Fruit fly (Drosophila melanogaster) whole organism, embryonic: ENCODE results near the gene CG1463.

Experiments used
- Atf3 ChIP-seq: fragments of 200-800 bp; sonication (Bioruptor generic); optimal IDR thresholded peaks from 3 replicates; lab custom pipeline; 2016; ENCODE audit warnings: missing biosample characterization, missing genetic modification characterization
- BtbVII ChIP-seq: fragments of 200-800 bp; sonication (Bioruptor generic); optimal IDR thresholded peaks from 3 replicates; lab custom pipeline; 2017; ENCODE audit warnings: missing biosample characterization, mild to moderate bottlenecking, missing genetic modification characterization
- CG1024 ChIP-seq: fragments of 200-800 bp; sonication (Bioruptor generic); IDR thresholded peaks from 2 replicates; pipeline ENCODE4 v1.3.6; 2022; ENCODE audit warnings: missing biosample characterization, missing genetic modification characterization
- CG10979 ChIP-seq: fragments of 200-800 bp; sonication (Bioruptor generic); optimal IDR thresholded peaks from 2 replicates; lab custom pipeline; 2018; ENCODE audit warnings: missing biosample characterization, mild to moderate bottlenecking, missing genetic modification characterization, moderate library complexity
- CG11093 ChIP-seq: fragments of 200-800 bp; sonication (Bioruptor generic); IDR thresholded peaks from 3 replicates; pipeline ENCODE4 v1.3.6; 2022; ENCODE audit warnings: missing biosample characterization, missing genetic modification characterization
- CG11560 ChIP-seq: fragments of 200-800 bp; sonication (Bioruptor generic); IDR thresholded peaks from 3 replicates; pipeline ENCODE4 v1.3.6; 2022; ENCODE audit warnings: missing biosample characterization, missing genetic modification characterization
- CG12299 ChIP-seq: fragments of 200-800 bp; sonication (Bioruptor generic); optimal IDR thresholded peaks from 2 replicates; lab custom pipeline; 2018; ENCODE audit warnings: missing biosample characterization, mild to moderate bottlenecking, missing genetic modification characterization
- CG14441 ChIP-seq: fragments of 200-800 bp; sonication (Bioruptor generic); IDR thresholded peaks from 2 replicates; pipeline ENCODE4 v1.3.6; 2022; ENCODE audit warnings: missing biosample characterization, missing genetic modification characterization
- CG15479 ChIP-seq: fragments of 200-800 bp; sonication (Bioruptor generic); optimal IDR thresholded peaks from 3 replicates; lab custom pipeline; 2019; ENCODE audit warnings: missing biosample characterization, mild to moderate bottlenecking, missing genetic modification characterization, moderate library complexity
- CG1603 ChIP-seq: fragments of 200-800 bp; sonication (Bioruptor generic); optimal IDR thresholded peaks from 2 replicates; lab custom pipeline; 2019; ENCODE audit warnings: missing biosample characterization, mild to moderate bottlenecking, missing genetic modification characterization, moderate library complexity
- CG17186 ChIP-seq: fragments of 200-800 bp; sonication (Bioruptor generic); optimal IDR thresholded peaks from 3 replicates; lab custom pipeline; 2017; ENCODE audit warnings: missing biosample characterization, missing genetic modification reagents, missing genetic modification characterization
- CG17385 ChIP-seq: fragments of 200-800 bp; sonication (Bioruptor generic); optimal IDR thresholded peaks from 3 replicates; lab custom pipeline; 2018; ENCODE audit warnings: missing biosample characterization, mild to moderate bottlenecking, missing genetic modification characterization
- CG17568 ChIP-seq: fragments of 200-800 bp; sonication (Bioruptor generic); optimal IDR thresholded peaks from 2 replicates; lab custom pipeline; 2018; ENCODE audit warnings: missing biosample characterization, mild to moderate bottlenecking, missing genetic modification characterization, moderate library complexity
- CG2889 ChIP-seq: fragments of 200-800 bp; sonication (Bioruptor generic); IDR thresholded peaks from 3 replicates; pipeline ENCODE4 v1.3.6; 2022; ENCODE audit warnings: missing biosample characterization, missing genetic modification characterization
- CG30403 ChIP-seq: fragments of 200-800 bp; sonication (Bioruptor generic); optimal IDR thresholded peaks from 3 replicates; lab custom pipeline; 2016; ENCODE audit warnings: missing biosample characterization, missing genetic modification characterization
- CG4282 ChIP-seq: fragments of 200-800 bp; sonication (Bioruptor generic); optimal IDR thresholded peaks from 2 replicates; lab custom pipeline; 2016; ENCODE audit warnings: missing biosample characterization, missing genetic modification characterization
- CG4328 ChIP-seq: fragments of 200-800 bp; sonication (Bioruptor generic); optimal IDR thresholded peaks from 3 replicates; lab custom pipeline; 2017; ENCODE audit warnings: missing biosample characterization, missing genetic modification reagents, missing genetic modification characterization
- CG6765 ChIP-seq: fragments of 200-800 bp; sonication (Bioruptor generic); optimal IDR thresholded peaks from 3 replicates; lab custom pipeline; 2017; ENCODE audit warnings: missing biosample characterization, mild to moderate bottlenecking, missing genetic modification characterization
- CG7928 ChIP-seq: fragments of 200-800 bp; sonication (Bioruptor generic); optimal IDR thresholded peaks from 2 replicates; lab custom pipeline; 2017; ENCODE audit warnings: missing biosample characterization, mild to moderate bottlenecking, missing genetic modification characterization
- CG7963 ChIP-seq: fragments of 200-800 bp; sonication (Bioruptor generic); IDR thresholded peaks from 3 replicates; pipeline ENCODE4 v1.3.6; 2022; ENCODE audit warnings: missing biosample characterization, missing genetic modification characterization; ENCODE audit not compliant: partially characterized antibody
- CG9797 ChIP-seq: fragments of 200-800 bp; sonication (Bioruptor generic); optimal IDR thresholded peaks from 3 replicates; lab custom pipeline; 2018; ENCODE audit warnings: missing biosample characterization, mild to moderate bottlenecking, missing genetic modification characterization
- Dref ChIP-seq: fragments of 200-800 bp; sonication (Bioruptor generic); IDR thresholded peaks from 2 replicates; pipeline ENCODE4 v1.3.6; 2022; ENCODE audit warnings: missing biosample characterization, missing genetic modification characterization
- Gug ChIP-seq: fragments of 200-800 bp; sonication (Bioruptor generic); IDR thresholded peaks from 4 replicates; pipeline ENCODE4 v1.3.6; 2022; ENCODE audit warnings: missing biosample characterization, missing genetic modification characterization
- HmgD ChIP-seq: fragments of 200-800 bp; sonication (Bioruptor generic); optimal IDR thresholded peaks from 3 replicates; lab custom pipeline; 2016; ENCODE audit warnings: missing biosample characterization, missing genetic modification characterization
- Hr3 ChIP-seq: fragments of 200-800 bp; sonication (Bioruptor generic); optimal IDR thresholded peaks from 3 replicates; lab custom pipeline; 2016; ENCODE audit warnings: missing biosample characterization, missing genetic modification characterization
- Hr78 ChIP-seq, 2 experiments: fragments of 200-800 bp in 1 of 2; fragments of >200 bp in 1 of 2; sonication (Bioruptor generic) in 1 of 2; optimal IDR thresholded peaks; 2 replicates each; lab custom pipeline; 2017 to 2019; ENCODE audit warnings: missing biosample characterization in 2 of 2, missing genetic modification characterization in 2 of 2, mild to moderate bottlenecking in 1 of 2, moderate library complexity in 1 of 2
- Lpt ChIP-seq: fragments of >200 bp; optimal IDR thresholded peaks from 2 replicates; lab custom pipeline; 2018; ENCODE audit warnings: missing biosample characterization, missing genetic modification characterization
- Myb ChIP-seq: fragments of 200-800 bp; sonication (Bioruptor generic); optimal IDR thresholded peaks from 2 replicates; lab custom pipeline; 2016; ENCODE audit warnings: missing biosample characterization, missing genetic modification characterization
- Sry-δ ChIP-seq: fragments of 200-800 bp; sonication (Bioruptor generic); optimal IDR thresholded peaks from 2 replicates; lab custom pipeline; 2016; ENCODE audit warnings: missing biosample characterization, missing genetic modification characterization
- Xrp1 ChIP-seq: fragments of 200-800 bp; sonication (Bioruptor generic); IDR thresholded peaks from 2 replicates; pipeline ENCODE4 v1.3.6; 2022; ENCODE audit warnings: missing biosample characterization, missing genetic modification characterization
- ab ChIP-seq: fragments of 200-800 bp; sonication (Bioruptor generic); optimal IDR thresholded peaks from 2 replicates; lab custom pipeline; 2016; ENCODE audit warnings: missing biosample characterization, missing genetic modification characterization
- ase ChIP-seq: fragments of 200-800 bp; sonication (Bioruptor generic); IDR thresholded peaks from 3 replicates; pipeline ENCODE4 v1.3.6; 2022; ENCODE audit warnings: missing biosample characterization, missing genetic modification characterization
- bab2 ChIP-seq: fragments of 200-800 bp; sonication (Bioruptor generic); optimal IDR thresholded peaks from 2 replicates; lab custom pipeline; 2016; ENCODE audit warnings: missing biosample characterization, missing genetic modification characterization
- chif ChIP-seq, 2 experiments: fragments of 200-800 bp; sonication (Bioruptor generic); optimal IDR thresholded peaks; 3 replicates each; lab custom pipeline; 2016; ENCODE audit warnings: missing biosample characterization in 2 of 2, missing genetic modification characterization in 2 of 2
- chinmo ChIP-seq: fragments of 200-800 bp; sonication (Bioruptor generic); IDR thresholded peaks from 4 replicates; pipeline ENCODE4 v1.3.6; 2022; ENCODE audit warnings: missing biosample characterization, missing genetic modification characterization; ENCODE audit not compliant: partially characterized antibody
- danr ChIP-seq: fragments of 200-800 bp; sonication (Bioruptor generic); IDR thresholded peaks from 2 replicates; pipeline ENCODE4 v1.3.6; 2022; ENCODE audit warnings: missing biosample characterization, missing genetic modification characterization
- ems ChIP-seq: fragments of 200-800 bp; sonication (Bioruptor generic); optimal IDR thresholded peaks from 3 replicates; lab custom pipeline; 2016; ENCODE audit warnings: missing biosample characterization, missing genetic modification characterization
- ewg ChIP-seq: fragments of 200-800 bp; sonication (Bioruptor generic); optimal IDR thresholded peaks from 3 replicates; lab custom pipeline; 2017; ENCODE audit warnings: mild to moderate bottlenecking, missing biosample characterization, missing genetic modification reagents, missing genetic modification characterization
- fd96Cb ChIP-seq: fragments of 200-800 bp; sonication (Bioruptor generic); optimal IDR thresholded peaks from 2 replicates; lab custom pipeline; 2018; ENCODE audit warnings: missing biosample characterization, mild to moderate bottlenecking, missing genetic modification characterization, moderate library complexity
- fu2 ChIP-seq: fragments of 200-800 bp; sonication (Bioruptor generic); optimal IDR thresholded peaks from 2 replicates; lab custom pipeline; 2016; ENCODE audit warnings: missing biosample characterization, missing genetic modification characterization
- gfzf ChIP-seq: fragments of 200-800 bp; sonication (Bioruptor generic); optimal IDR thresholded peaks from 2 replicates; lab custom pipeline; 2016; ENCODE audit warnings: missing biosample characterization, mild to moderate bottlenecking, missing genetic modification characterization, moderate library complexity
- gsb ChIP-seq: fragments of 200-800 bp; sonication (Bioruptor generic); IDR thresholded peaks from 2 replicates; pipeline ENCODE4 v1.3.6; 2022; ENCODE audit warnings: missing biosample characterization, missing genetic modification characterization
- mam ChIP-seq: fragments of 200-800 bp; sonication (Bioruptor generic); optimal IDR thresholded peaks from 3 replicates; lab custom pipeline; 2016; ENCODE audit warnings: missing biosample characterization, missing genetic modification characterization
- tll ChIP-seq, 2 experiments: fragments of 200-800 bp in 1 of 2; fragments of >200 bp in 1 of 2; sonication (Bioruptor generic) in 1 of 2; optimal IDR thresholded peaks; 2 replicates each; lab custom pipeline; 2017 to 2019; ENCODE audit warnings: missing biosample characterization in 2 of 2, missing genetic modification characterization in 2 of 2, mild to moderate bottlenecking in 1 of 2, moderate library complexity in 1 of 2
- tup ChIP-seq: fragments of 200-800 bp; sonication (Bioruptor generic); optimal IDR thresholded peaks from 2 replicates; lab custom pipeline; 2016; ENCODE audit warnings: missing biosample characterization, mild to moderate bottlenecking, missing genetic modification characterization, moderate library complexity
- tx ChIP-seq: fragments of 200-800 bp; sonication (Bioruptor generic); optimal IDR thresholded peaks from 2 replicates; lab custom pipeline; 2016; ENCODE audit warnings: missing biosample characterization, missing genetic modification characterization
- zen2 ChIP-seq: fragments of 200-800 bp; sonication (Bioruptor generic); IDR thresholded peaks from 3 replicates; pipeline ENCODE4 v1.3.6; 2022; ENCODE audit warnings: missing biosample characterization, missing genetic modification characterization; ENCODE audit not compliant: partially characterized antibody
- zfh2 ChIP-seq: fragments of 200-800 bp; sonication (Bioruptor generic); optimal IDR thresholded peaks from 2 replicates; lab custom pipeline; 2016; ENCODE audit warnings: missing biosample characterization, missing genetic modification characterization

Gene CG1463

DNA sequence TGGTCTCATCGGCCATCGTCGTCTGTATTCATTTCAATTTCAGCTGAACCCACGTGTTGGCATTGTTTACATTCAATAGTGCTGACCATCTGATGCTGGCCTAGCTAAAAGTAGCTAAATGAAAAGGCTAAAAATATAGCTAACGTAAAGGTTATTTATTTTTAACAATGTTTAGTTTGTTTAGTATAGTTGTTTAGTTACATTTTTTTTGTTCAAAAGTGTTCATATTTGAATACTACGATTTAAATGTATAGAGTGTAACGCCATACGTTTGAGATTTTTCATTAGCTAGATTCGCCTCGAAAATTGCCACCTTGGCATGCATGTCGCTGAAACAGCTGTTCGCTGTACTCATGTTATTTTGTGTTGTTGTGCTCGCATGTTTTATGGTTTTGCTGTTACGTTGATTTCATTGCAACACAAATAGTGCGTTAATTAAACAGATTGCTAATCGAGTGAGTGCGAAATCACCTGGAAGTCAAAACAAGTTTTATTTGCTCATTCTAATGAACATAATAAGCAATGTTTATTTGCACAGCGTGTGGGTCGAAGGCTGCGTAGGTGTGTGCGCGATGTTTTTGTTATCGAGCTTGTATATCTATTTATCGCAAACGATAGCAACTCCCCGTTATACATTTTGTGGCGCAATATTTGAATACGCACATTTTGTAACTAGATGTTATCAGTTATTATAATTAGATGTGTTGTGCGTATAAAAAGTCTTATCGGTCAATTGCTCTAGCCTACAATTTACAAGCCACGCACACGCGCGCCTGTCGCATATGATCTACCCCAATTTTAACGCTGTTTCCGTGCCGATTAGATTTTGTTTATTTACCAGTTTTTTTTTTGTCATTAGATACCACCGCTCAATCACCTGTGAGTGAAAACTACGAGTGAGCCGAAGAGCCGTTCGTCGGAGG, at the start of gene CG1463, which contains the start of gene Fpgs1 (continued):
- TF ChIP-seq CG17186 (GFP tag; lab: Kevin White, UChicago): peak; percentile 28
- 0 out of 3 replicates have a peak, but pooled peaks have one; percentile 46 for TF ChIP-seq CG7963
- TF ChIP-seq Dref (GFP tag; lab: Robert Waterston, UW): peak; percentile 67
- no peak for TF ChIP-seq Hr3
- peak; percentile 34 for TF ChIP-seq mam
- no peak for TF ChIP-seq CG1024 (GFP tag; lab: Robert Waterston, UW)
- TF ChIP-seq gsb (GFP tag; lab: Robert Waterston, UW): no peak
- no peak for TF ChIP-seq CG1603 (tag; lab: Kevin White, UChicago)
- TF ChIP-seq bab2 (GFP tag; lab: Kevin White, UChicago): no peak
- no peak for TF ChIP-seq Hr78 (GFP tag; optimal IDR thresholded peaks at IDR 0.05; lab: Kevin White, UChicago)
- TF ChIP-seq CG6765 (GFP tag; lab: Kevin White, UChicago): peak; percentile 11
- TF ChIP-seq fu2 (GFP tag; lab: Kevin White, UChicago): peak; percentile 53
- peak; percentile 13 for TF ChIP-seq CG10979 (tag; lab: Kevin White, UChicago)
- TF ChIP-seq CG17385 (GFP tag; lab: Kevin White, UChicago): peak; percentile 0
- TF ChIP-seq CG9797 (GFP tag; lab: Kevin White, UChicago): peak; percentile 14
- peak; percentile 44 for TF ChIP-seq Sry-δ (GFP tag; lab: Kevin White, UChicago)
- no peak for TF ChIP-seq CG4282 (GFP tag; lab: Kevin White, UChicago)
- TF ChIP-seq ase (GFP tag; lab: Robert Waterston, UW): no peak
- TF ChIP-seq ems (GFP tag; lab: Kevin White, UChicago): peak; percentile 5
- peak; percentile 48; the same call in 1 of the 2 replicates for TF ChIP-seq Xrp1
- no peak for TF ChIP-seq chif (GFP tag; optimal IDR thresholded peaks at IDR 0.05; lab: Kevin White, UChicago)
- no peak for TF ChIP-seq fd96Cb (tag; lab: Kevin White, UChicago)
- peak; percentile 32 for TF ChIP-seq ewg (GFP tag; lab: Kevin White, UChicago)
- TF ChIP-seq CG15479 (GFP tag; lab: Kevin White, UChicago): peak; percentile 66
- no peak; the same call in 1 of the 3 replicates for TF ChIP-seq zen2 (GFP tag; lab: Robert Waterston, UW)
- TF ChIP-seq chinmo (GFP tag; lab: Robert Waterston, UW): 0 out of 4 replicates have a peak, but pooled peaks have one; percentile 4
- 0 out of 3 replicates have a peak, but pooled peaks have one; percentile 23 for TF ChIP-seq CG11093 (GFP tag; lab: Robert Waterston, UW)
- no peak for TF ChIP-seq Lpt (GFP tag; lab: Kevin White, UChicago)
- 0 out of 2 replicates have a peak, but pooled peaks have one; percentile 10 for TF ChIP-seq CG14441 (GFP tag; lab: Robert Waterston, UW)
- peak; percentile 38 for TF ChIP-seq zfh2 (GFP tag; lab: Kevin White, UChicago)
- peak; percentile 24 for TF ChIP-seq CG30403 (GFP tag; lab: Kevin White, UChicago)
- no peak for TF ChIP-seq CG2889
- no peak for TF ChIP-seq CG11560 (tag; lab: Robert Waterston, UW)
- no peak for TF ChIP-seq CG17568 (GFP tag; lab: Kevin White, UChicago)
- TF ChIP-seq Atf3 (GFP tag; lab: Kevin White, UChicago): no peak
- TF ChIP-seq Gug (GFP tag; lab: Robert Waterston, UW): 0 out of 4 replicates have a peak, but pooled peaks have one; percentile 19
- TF ChIP-seq danr (GFP tag; lab: Robert Waterston, UW): no peak
- TF ChIP-seq CG12299: no peak
- TF ChIP-seq BtbVII: no peak
- no peak for TF ChIP-seq ab
- TF ChIP-seq tup (GFP tag; lab: Kevin White, UChicago): no peak
- TF ChIP-seq tx (GFP tag; lab: Kevin White, UChicago): no peak
- no peak for TF ChIP-seq CG4328 (GFP tag; lab: Kevin White, UChicago)
- TF ChIP-seq Myb: peak; percentile 33
- TF ChIP-seq CG7928 (GFP tag; lab: Kevin White, UChicago): peak; percentile 25
- no peak for TF ChIP-seq gfzf
- TF ChIP-seq HmgD (GFP tag; lab: Kevin White, UChicago): no peak
- TF ChIP-seq tll (GFP tag; optimal IDR thresholded peaks at IDR 0.05; lab: Kevin White, UChicago): no peak
